Worm (Caenorhabditis elegans): ENCODE data around the gene C06A1.7.

DNA sequence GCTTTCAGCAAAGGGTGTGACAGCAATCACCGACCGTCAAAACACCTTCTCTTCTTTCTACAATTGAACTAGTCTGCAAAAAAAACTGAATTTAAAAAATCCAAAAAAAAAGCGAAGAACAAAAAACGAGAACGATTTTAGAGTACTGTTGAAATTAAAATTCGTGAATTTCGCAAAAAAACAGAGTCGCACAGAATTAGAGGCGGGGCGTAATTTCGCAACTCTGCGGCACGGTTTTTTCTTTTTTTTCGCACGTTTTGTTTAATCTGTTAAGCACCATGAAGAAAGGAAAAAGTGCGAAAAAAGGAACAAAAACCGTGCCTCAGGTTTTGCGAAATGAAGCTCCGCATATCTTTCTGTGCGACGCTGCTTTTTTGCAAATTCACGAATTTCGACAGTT is 9.7 kb upstream of the C06A1.7 start, which contains the start of gene mnk-1:
- TF ChIP-seq ztf-29 (GFP tag; IDR thresholded peaks at IDR 0.05) (no peak), flt-1 (GFP tag; IDR thresholded peaks at IDR 0.05) (no peak)

Data from whole organism, midembryonic.